Fruit fly (Drosophila melanogaster): ENCODE results near the gene CG8176.

dm6 chr3R:9487961-9488360 is 27.8 kb upstream of the CG8176 start:
- TF ChIP-seq CG8478 (optimal IDR thresholded peaks at IDR 0.05) (no peak), CTCF (optimal IDR thresholded peaks at IDR 0.05) (no peak)
